Fruit fly (Drosophila melanogaster) whole organism, pupa: ENCODE data around the gene CG6231.

ENCODE experiments used
- CG10348 ChIP-seq: fragments of 200-800 bp; sonication (Bioruptor generic); IDR thresholded peaks from 2 replicates; pipeline ENCODE4 v1.3.6; 2022; ENCODE audit warnings: missing biosample characterization, missing genetic modification characterization
- CG12605 ChIP-seq: fragments of 200-800 bp; sonication (Bioruptor generic); IDR thresholded peaks from 2 replicates; pipeline ENCODE4 v1.3.6; 2022; ENCODE audit warnings: missing biosample characterization, missing genetic modification characterization
- CG13204 ChIP-seq: fragments of 200-800 bp; sonication (Bioruptor generic); optimal IDR thresholded peaks from 2 replicates; lab custom pipeline; 2018; ENCODE audit warnings: missing biosample characterization, mild to moderate bottlenecking, missing genetic modification characterization, moderate library complexity
- CG14655 ChIP-seq: fragments of 200-800 bp; sonication (Bioruptor generic); optimal IDR thresholded peaks from 3 replicates; lab custom pipeline; 2017; ENCODE audit warnings: mild to moderate bottlenecking, missing biosample characterization, missing genetic modification reagents, missing genetic modification characterization
- CG15710 ChIP-seq: fragments of 200-800 bp; sonication (Bioruptor generic); optimal IDR thresholded peaks from 2 replicates; lab custom pipeline; 2018; ENCODE audit warnings: missing biosample characterization, mild to moderate bottlenecking, missing genetic modification characterization, moderate library complexity
- CG17806 ChIP-seq: fragments of 200-800 bp; sonication (Bioruptor generic); optimal IDR thresholded peaks from 2 replicates; lab custom pipeline; 2018; ENCODE audit warnings: missing biosample characterization, mild to moderate bottlenecking, missing genetic modification characterization, moderate library complexity
- CG32121 ChIP-seq: fragments of 200-800 bp; sonication (Bioruptor generic); IDR thresholded peaks from 2 replicates; pipeline ENCODE4 v1.3.6; 2022; ENCODE audit warnings: missing biosample characterization, missing genetic modification characterization
- CG34367 ChIP-seq: fragments of 200-800 bp; sonication (Bioruptor generic); optimal IDR thresholded peaks from 2 replicates; lab custom pipeline; 2018; ENCODE audit warnings: missing biosample characterization, mild to moderate bottlenecking, missing genetic modification characterization
- CG4496 ChIP-seq: fragments of 200-800 bp; sonication (Bioruptor generic); IDR thresholded peaks from 3 replicates; pipeline ENCODE4 v1.3.6; 2022; ENCODE audit warnings: missing biosample characterization, missing genetic modification characterization
- CG8159 ChIP-seq: fragments of 200-800 bp; sonication (Bioruptor generic); optimal IDR thresholded peaks from 3 replicates; lab custom pipeline; 2018; ENCODE audit warnings: missing biosample characterization, mild to moderate bottlenecking, missing genetic modification characterization, moderate library complexity
- CG8301 ChIP-seq: fragments of 200-800 bp; sonication (Bioruptor generic); optimal IDR thresholded peaks from 2 replicates; lab custom pipeline; 2018; ENCODE audit warnings: missing biosample characterization, mild to moderate bottlenecking, missing genetic modification characterization
- CG9948 ChIP-seq: fragments of 200-800 bp; sonication (Bioruptor generic); optimal IDR thresholded peaks from 2 replicates; lab custom pipeline; 2018; ENCODE audit warnings: missing biosample characterization, mild to moderate bottlenecking, missing genetic modification characterization, moderate library complexity
- D1 ChIP-seq: fragments of 200-800 bp; sonication (Bioruptor generic); optimal IDR thresholded peaks from 2 replicates; lab custom pipeline; 2018; ENCODE audit warnings: missing biosample characterization, mild to moderate bottlenecking, missing genetic modification characterization, moderate library complexity
- EcR ChIP-seq: fragments of 200-800 bp; sonication (Bioruptor generic); optimal IDR thresholded peaks from 3 replicates; lab custom pipeline; 2019; ENCODE audit warnings: missing biosample characterization, missing genetic modification characterization, mild to moderate bottlenecking, moderate library complexity, missing genetic modification reagents
- Ets98B ChIP-seq: fragments of 200-800 bp; sonication (Bioruptor generic); IDR thresholded peaks from 2 replicates; pipeline ENCODE4 v1.3.6; 2022; ENCODE audit warnings: missing biosample characterization, missing genetic modification characterization
- Pif1A ChIP-seq: fragments of 200-800 bp; sonication (Bioruptor generic); optimal IDR thresholded peaks from 3 replicates; lab custom pipeline; 2016; ENCODE audit warnings: missing biosample characterization, missing genetic modification characterization
- Pif1B ChIP-seq: fragments of 200-800 bp; sonication (Bioruptor generic); optimal IDR thresholded peaks from 3 replicates; lab custom pipeline; 2016; ENCODE audit warnings: missing biosample characterization, missing genetic modification characterization
- Snoo ChIP-seq: fragments of 200-800 bp; sonication (Bioruptor generic); optimal IDR thresholded peaks from 3 replicates; lab custom pipeline; 2017; ENCODE audit warnings: missing biosample characterization, mild to moderate bottlenecking, missing genetic modification characterization, inconsistent platforms
- fd96Ca ChIP-seq: fragments of 200-800 bp; sonication (Bioruptor generic); IDR thresholded peaks from 3 replicates; pipeline ENCODE4 v1.3.6; 2022; ENCODE audit warnings: missing biosample characterization, missing genetic modification characterization
- gl ChIP-seq: fragments of 200-800 bp; sonication (Bioruptor generic); optimal IDR thresholded peaks from 2 replicates; lab custom pipeline; 2018; ENCODE audit warnings: missing biosample characterization, mild to moderate bottlenecking, missing genetic modification characterization
- rn ChIP-seq: fragments of 200-800 bp; sonication (Bioruptor generic); IDR thresholded peaks from 2 replicates; pipeline ENCODE4 v1.3.6; 2022; ENCODE audit warnings: missing biosample characterization, missing genetic modification characterization

The CG6231 gene

DNA sequence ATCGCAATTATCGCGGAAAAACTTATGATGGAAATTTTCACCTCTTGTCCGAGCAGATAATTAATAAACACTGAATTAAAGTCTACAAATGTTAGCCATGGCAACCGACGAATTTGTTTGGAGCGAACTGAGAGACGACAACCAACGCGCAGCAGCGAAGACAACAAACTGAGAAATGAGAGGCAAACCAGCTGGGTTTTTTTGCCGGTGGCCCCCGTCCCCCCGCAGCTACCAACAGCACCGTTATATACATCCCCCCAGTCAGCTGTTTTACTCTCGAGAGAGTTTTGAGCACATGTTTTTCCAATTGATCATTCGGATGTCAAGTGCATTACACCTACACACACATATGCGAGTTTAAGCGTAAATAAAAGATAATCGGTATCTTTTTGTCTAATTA lies 8.5 kb upstream of the CG6231 start:
- no peak for TF ChIP-seq D1 (tag; lab: Kevin White, UChicago)
- TF ChIP-seq Snoo (tag; lab: Kevin White, UChicago): no peak
- peak; percentile 30; the same call in 1 of the 2 replicates for TF ChIP-seq CG12605 (GFP tag; lab: Robert Waterston, UW)
- no peak for TF ChIP-seq CG10348
- peak; percentile 40; the same call in 1 of the 2 replicates for TF ChIP-seq CG32121 (GFP tag; lab: Robert Waterston, UW)
- peak; percentile 77 for TF ChIP-seq EcR (GFP tag; lab: Kevin White, UChicago)
- TF ChIP-seq rn: no peak
- TF ChIP-seq Ets98B: no peak; the same call in 1 of the 2 replicates
- no peak for TF ChIP-seq Pif1B (GFP tag; lab: Kevin White, UChicago)
- TF ChIP-seq CG8159: no peak
- TF ChIP-seq CG8301 (tag; lab: Kevin White, UChicago): no peak
- TF ChIP-seq CG13204 (GFP tag; lab: Kevin White, UChicago): peak; percentile 17
- no peak for TF ChIP-seq CG15710 (tag; lab: Kevin White, UChicago)
- TF ChIP-seq CG9948 (tag; lab: Kevin White, UChicago): no peak
- TF ChIP-seq CG4496: peak; percentile 75
- TF ChIP-seq CG34367: no peak

DNA sequence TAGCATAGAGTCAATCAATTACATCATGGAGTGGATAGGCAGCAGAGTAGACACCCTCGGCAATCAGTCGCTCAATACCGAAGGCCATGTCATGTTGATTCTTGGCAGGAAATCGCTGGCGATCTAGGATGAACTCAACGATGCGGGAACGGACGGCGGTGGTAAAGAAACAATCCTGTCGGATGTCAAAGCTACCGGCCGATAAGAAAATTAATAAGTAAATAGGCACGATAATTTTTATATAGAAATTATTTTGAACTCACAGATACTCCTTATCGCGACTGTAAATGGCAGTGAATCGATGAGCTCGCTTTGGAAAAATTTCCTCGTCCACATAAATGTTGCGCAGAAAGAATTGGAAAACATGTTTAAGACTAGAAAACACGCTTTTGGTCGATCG lies 5.5 kb upstream of the CG6231 start:
- TF ChIP-seq Pif1A (GFP tag; lab: Kevin White, UChicago) (no peak), CG34367 (no peak), CG8159 (no peak), CG15710 (tag; lab: Kevin White, UChicago) (no peak)

DNA sequence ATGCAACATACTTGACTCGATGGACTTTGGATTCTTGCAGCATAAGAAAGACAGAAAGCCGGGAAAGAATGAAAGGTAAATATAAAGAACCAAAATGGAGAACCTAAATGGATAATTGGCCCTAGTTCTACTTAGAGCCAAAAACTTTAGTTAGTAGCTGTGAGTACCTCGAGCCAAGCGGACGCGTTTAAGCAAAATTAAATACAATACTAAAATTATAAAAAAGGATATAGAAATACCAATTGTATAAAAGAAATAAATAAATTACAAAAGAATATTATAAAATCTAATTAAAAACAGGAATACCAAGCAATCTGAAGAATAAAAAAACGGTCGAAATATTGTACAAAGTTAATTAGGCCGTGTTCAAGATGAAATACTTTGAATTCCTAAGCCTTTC lies 2.1 kb upstream of the CG6231 start, which contains the start of gene CG34138:
TSS of gene CG34138 (plus strand) at position 301 of the 400 bp plus-strand sequence.
- TF ChIP-seq CG13204 (GFP tag; lab: Kevin White, UChicago) (no peak), Pif1B (GFP tag; lab: Kevin White, UChicago) (no peak), CG9948 (tag; lab: Kevin White, UChicago) (no peak), Snoo (tag; lab: Kevin White, UChicago) (no peak), gl (tag; lab: Kevin White, UChicago) (no peak), CG34367 (no peak), CG14655 (GFP tag; lab: Kevin White, UChicago) (no peak), Pif1A (GFP tag; lab: Kevin White, UChicago) (no peak), CG8159 (no peak), fd96Ca (GFP tag; lab: Robert Waterston, UW) (no peak), CG10348 (no peak), EcR (GFP tag; lab: Kevin White, UChicago) (no peak), CG17806 (no peak), CG32121 (GFP tag; lab: Robert Waterston, UW) (no peak)

DNA sequence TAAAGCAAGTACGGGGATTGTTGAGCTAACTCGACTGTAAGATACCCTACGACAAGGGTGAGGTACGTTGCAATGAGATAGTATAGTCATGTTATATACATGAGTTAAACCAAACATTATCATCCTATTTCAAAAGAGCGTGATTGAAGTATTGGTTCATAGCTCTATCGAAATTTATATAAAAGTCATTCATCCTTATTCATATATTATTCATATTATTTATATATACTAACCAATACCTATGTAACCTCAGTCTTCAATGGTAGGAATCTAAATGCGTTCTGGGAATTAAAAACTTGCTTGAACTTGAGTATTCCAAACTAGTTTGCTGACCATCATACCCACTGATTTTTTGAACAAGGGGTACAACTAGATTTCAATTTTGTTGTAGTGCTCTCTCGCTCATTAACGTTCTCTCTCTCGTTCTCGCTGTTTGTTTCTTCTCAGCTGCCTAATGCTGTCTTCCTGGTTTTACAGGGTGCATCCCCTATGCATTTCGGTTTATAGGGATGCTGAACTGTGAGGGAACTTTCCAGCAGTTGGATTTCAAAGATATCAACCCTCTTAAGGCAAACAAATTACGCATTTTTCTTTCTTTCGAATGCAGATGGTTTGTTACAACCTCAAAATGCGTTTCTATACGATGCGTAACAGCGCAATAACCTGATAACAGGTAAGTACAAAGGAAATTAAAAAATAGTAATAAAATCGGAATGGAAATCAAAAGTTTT lies 4.6 kb downstream of the CG6231 start:
- TF ChIP-seq CG8159 (peak; percentile 41), CG17806 (peak; percentile 18), CG8301 (tag; lab: Kevin White, UChicago) (peak; percentile 68), rn (no peak), CG9948 (tag; lab: Kevin White, UChicago) (no peak), Pif1A (GFP tag; lab: Kevin White, UChicago) (peak; percentile 26), gl (tag; lab: Kevin White, UChicago) (no peak), CG4496 (no peak), Pif1B (GFP tag; lab: Kevin White, UChicago) (no peak), CG34367 (no peak), fd96Ca (GFP tag; lab: Robert Waterston, UW) (no peak), Ets98B (no peak), CG12605 (GFP tag; lab: Robert Waterston, UW) (no peak), CG14655 (GFP tag; lab: Kevin White, UChicago) (peak; percentile 78), Snoo (tag; lab: Kevin White, UChicago) (no peak), CG15710 (tag; lab: Kevin White, UChicago) (no peak)

DNA sequence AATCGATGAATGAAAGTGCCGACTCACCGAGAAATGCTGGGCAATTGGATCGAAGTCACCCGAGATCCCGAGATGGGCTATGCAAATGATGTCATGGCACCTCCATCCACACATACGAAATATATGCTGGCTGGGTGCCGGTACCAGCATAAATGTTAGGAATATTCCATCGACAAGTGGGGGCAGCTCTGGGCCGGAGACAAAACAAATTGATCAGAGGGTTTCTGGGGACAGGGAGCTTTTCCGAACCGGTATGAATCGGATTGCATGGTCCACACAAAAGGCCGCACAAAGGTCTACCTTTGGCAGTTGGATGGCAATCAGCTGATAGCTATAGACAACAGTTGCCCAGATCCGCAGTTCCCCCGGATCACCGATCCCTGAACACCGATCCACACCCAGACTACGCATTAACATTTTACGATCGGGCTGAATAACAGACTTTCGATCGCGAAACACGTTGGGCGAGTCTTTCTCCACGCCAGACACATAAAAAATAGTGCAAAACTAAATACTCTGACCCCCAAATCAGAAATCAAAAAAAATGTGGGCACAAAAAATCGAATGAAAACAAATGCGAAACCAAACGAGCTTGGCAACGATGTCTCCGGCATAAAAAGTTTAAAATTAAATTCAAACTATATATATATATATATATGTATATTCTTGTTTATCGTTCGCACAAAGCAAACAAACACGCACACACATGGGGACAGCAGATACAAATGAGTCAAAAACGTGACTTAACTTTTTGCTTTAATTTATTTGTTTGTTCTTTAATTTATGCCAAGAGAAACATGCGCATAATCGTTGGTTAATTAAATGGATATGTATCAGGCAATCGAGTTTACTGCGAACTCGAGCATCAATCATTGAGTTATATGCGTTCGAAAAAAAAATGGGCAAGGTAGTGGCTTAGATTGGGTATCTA lies 7.0 kb downstream of the CG6231 start:
- TF ChIP-seq CG14655 (GFP tag; lab: Kevin White, UChicago): peak; percentile 14
- no peak for TF ChIP-seq gl (tag; lab: Kevin White, UChicago)
- peak; percentile 8 for TF ChIP-seq CG8159
- no peak for TF ChIP-seq Pif1A (GFP tag; lab: Kevin White, UChicago)
- no peak for TF ChIP-seq CG4496
- TF ChIP-seq EcR (GFP tag; lab: Kevin White, UChicago): peak; percentile 33
- TF ChIP-seq fd96Ca (GFP tag; lab: Robert Waterston, UW): no peak
- TF ChIP-seq, all 21 proteins: peak for 3

DNA sequence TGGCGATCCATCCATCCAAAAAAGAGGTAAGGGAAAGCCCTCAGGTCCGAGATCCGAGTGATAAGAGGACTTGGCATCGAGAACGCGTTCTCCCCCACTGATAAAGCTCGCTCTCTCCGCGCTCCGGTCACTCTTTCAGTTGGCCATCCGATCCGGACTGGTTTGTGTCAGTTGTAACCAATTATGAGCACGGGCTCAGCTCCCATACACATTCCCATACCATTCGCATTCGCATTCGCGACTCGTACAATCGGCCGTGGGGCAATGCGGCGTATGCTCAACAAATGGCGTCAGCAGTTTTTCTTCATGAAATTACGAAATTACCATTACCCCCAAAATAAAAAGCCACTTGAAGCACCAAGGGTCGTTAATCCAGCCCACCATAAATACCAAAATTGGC lies 8.0 kb downstream of the CG6231 start:
- TF ChIP-seq EcR (GFP tag; lab: Kevin White, UChicago) (no peak), CG4496 (0 out of 3 replicates have a peak, but pooled peaks have one; percentile 19), CG8301 (tag; lab: Kevin White, UChicago) (no peak), D1 (tag; lab: Kevin White, UChicago) (no peak)
